Worm (Caenorhabditis elegans): ENCODE data around the gene C14E2.1.

DNA sequence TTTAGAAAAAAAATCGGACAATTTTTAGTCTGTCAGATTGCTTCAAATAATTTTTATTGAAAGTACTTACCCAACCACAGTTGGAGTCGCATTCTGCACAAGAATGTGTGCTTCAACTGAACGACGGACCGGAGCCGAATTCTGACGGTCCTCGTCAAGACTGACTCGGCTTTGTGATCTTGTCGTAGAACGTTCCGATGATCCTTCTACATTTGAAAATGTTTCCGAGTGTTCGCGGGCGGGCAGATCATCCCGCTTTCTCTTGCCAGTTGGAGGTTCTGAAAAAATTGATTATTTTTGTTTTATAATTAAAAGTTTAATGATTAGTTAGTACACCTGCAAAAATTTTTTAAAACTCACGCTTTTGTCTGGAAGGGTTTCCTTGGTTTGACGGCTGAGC lies 21.4 kb downstream of the C14E2.1 start:
- TF ChIP-seq hmg-4 (GFP tag; optimal IDR thresholded peaks at IDR 0.05) = no peak
- TF ChIP-seq ama-1 (optimal IDR thresholded peaks at IDR 0.05) = no peak

Measured in whole organism, early embryonic.